Worm (Caenorhabditis elegans): ENCODE results near the gene srg-68.

DNA sequence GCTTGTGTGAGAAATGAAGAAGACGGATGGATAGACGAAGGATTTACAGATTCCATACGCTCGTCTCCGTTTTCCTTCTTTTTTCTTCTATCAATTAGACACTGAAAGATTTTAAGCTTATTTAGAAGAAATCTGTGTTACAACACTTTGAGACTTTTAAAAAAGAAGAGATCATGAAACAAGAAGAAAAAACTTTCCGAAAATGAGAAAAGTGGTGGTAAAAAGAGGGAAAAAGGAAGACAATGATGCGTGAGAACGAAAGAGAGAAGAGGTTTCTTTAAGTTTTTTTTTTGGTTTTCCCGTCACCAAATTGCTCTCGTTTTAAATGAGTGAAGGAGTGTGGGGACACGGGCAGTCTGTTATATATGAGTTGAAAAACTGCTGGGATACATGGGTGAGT lies 11.6 kb downstream of the srg-68 start, which contains the start of gene glc-3:
- TF ChIP-seq F13H6.1 (tag; optimal IDR thresholded peaks at IDR 0.05) (no peak), lin-39 (tag; optimal IDR thresholded peaks at IDR 0.05) (no peak), lin-13 (GFP tag; optimal IDR thresholded peaks at IDR 0.05) (no peak), zag-1 (tag; optimal IDR thresholded peaks at IDR 0.05) (no peak), elt-3 (tag; optimal IDR thresholded peaks at IDR 0.05) (no peak), unc-62 (GFP tag; optimal IDR thresholded peaks at IDR 0.05) (no peak), sem-4 (tag; optimal IDR thresholded peaks at IDR 0.05) (no peak), ztf-4 (tag; optimal IDR thresholded peaks at IDR 0.05) (no peak), nhr-11 (tag; optimal IDR thresholded peaks at IDR 0.05) (no peak), lsy-2 (tag; optimal IDR thresholded peaks at IDR 0.05) (no peak), egl-27 (tag; optimal IDR thresholded peaks at IDR 0.05) (no peak)

All from whole organism, L2 larva.